Worm (Caenorhabditis elegans): ENCODE results near the gene rbg-3.

DNA sequence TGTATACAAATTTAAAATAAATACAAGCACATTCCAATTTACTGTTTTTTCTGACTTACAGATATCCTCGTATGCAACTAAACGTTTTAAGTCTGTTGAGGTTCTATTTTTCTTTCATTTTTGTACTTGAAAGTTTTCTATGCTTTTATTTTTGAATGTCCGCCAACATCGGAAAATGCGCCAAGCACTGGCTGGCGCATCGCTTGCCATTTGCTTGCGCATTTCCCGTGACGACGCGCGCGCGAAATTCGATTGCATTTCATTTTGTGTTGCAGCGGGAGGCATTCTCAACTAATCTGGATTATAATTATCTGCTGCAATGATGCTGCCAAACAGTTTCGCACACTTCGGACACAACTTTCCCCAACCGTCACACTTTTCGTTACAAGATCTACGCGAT lies 2.8 kb downstream of the rbg-3 start, which contains the start of gene fbxl-2:
- TF ChIP-seq ref-1 (GFP tag; conservative IDR thresholded peaks at IDR 0.05) (0 out of 2 replicates have a peak, but pooled peaks have one; percentile 35), T22C8.4 (GFP tag; IDR thresholded peaks at IDR 0.05) (peak; percentile 72), med-1 (GFP tag; optimal IDR thresholded peaks at IDR 0.05; ENCODE audit: insufficient read depth) (peak; percentile 39), tab-1 (GFP tag; IDR thresholded peaks at IDR 0.05) (peak; percentile 86), cog-1 (tag; optimal IDR thresholded peaks at IDR 0.05) (peak; percentile 81)
